Worm (Caenorhabditis elegans): ENCODE results near the gene vab-9.

- TF ChIP-seq nhr-77 (tag; optimal IDR thresholded peaks at IDR 0.05) (no peak), ama-1 (optimal IDR thresholded peaks at IDR 0.05) (no peak), nhr-28 (tag; optimal IDR thresholded peaks at IDR 0.05) (no peak), set-16 (GFP tag; IDR thresholded peaks at IDR 0.05) (no peak), mep-1 (tag; optimal IDR thresholded peaks at IDR 0.05) (no peak), ceh-82 (tag; optimal IDR thresholded peaks at IDR 0.05) (no peak), mxl-2 (GFP tag; conservative IDR thresholded peaks at IDR 0.05) (no peak), saeg-2 (GFP tag; IDR thresholded peaks at IDR 0.05) (no peak), aly-2 (tag; optimal IDR thresholded peaks at IDR 0.05) (no peak), F37D6.2 (tag; optimal IDR thresholded peaks at IDR 0.05) (no peak), snpc-4 (tag; optimal IDR thresholded peaks at IDR 0.05) (no peak)
These were observed 48.1 kb upstream of the vab-9 start, which contains the start of gene C34C6.9 for ce11 chrII:8685623-8686022.
